Worm (Caenorhabditis elegans): Measurements from ENCODE around the gene flp-32.

ce11 chrX:15415226-15415625 is 18.4 kb upstream of the flp-32 start, which contains the start of gene pqn-36:
- no peak for TF ChIP-seq ztf-11 (tag; optimal IDR thresholded peaks at IDR 0.05)
- TF ChIP-seq nhr-12 (tag; optimal IDR thresholded peaks at IDR 0.05) = no peak
- no peak for TF ChIP-seq fos-1 (tag; optimal IDR thresholded peaks at IDR 0.05)
